Worm (Caenorhabditis elegans): ENCODE measurements around the gene gst-1.

Gene gst-1

DNA sequence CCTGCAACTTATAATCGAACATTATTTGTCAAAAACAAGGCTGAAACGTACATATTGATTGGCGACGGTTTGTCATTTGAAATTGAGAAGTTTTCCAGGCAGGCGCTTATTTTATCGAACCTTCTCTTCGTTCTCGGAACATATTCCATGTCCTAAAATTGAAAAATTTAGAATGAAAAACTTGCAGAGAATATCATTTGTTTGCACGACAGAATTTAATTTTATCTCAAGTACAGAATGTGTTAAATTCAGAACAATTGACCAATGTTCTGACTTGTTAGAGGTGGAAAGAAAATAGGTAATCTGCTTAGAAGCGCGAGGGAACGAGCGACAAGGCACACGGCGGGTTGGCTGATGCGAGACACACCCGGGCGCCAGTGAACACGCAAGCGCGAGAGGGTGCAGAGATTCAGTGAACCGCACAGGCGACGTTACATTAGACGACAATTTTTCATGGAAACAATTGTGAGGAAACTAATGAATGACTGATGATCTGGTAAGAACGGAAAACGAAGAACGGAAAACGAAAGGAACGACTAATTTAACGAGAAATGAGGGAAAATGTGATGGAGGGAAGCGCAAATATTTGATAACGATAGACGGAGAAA is 6.7 kb upstream of the gst-1 start:
- TF ChIP-seq unc-62 (GFP tag; optimal IDR thresholded peaks at IDR 0.05) = no peak

DNA sequence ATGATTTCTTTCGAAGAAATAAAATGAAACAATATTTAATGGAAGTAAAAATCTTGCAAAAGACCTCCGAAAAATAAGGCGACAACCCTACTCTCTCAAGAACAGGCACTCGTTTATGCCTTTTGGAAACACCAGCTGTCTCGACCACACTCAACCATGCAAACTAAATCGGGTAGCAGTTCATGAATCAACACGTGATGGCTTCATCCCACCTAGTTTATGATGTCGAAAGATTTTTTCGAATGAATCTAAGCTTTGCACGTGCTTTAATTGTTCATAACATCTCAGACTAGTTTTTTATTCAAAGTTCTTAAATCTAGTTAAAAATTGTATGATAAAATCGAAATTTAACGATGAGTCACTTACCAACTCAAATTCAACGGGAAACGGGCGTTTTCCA is 5.9 kb upstream of the gst-1 start:
- no peak for TF ChIP-seq unc-62 (GFP tag; optimal IDR thresholded peaks at IDR 0.05)

DNA sequence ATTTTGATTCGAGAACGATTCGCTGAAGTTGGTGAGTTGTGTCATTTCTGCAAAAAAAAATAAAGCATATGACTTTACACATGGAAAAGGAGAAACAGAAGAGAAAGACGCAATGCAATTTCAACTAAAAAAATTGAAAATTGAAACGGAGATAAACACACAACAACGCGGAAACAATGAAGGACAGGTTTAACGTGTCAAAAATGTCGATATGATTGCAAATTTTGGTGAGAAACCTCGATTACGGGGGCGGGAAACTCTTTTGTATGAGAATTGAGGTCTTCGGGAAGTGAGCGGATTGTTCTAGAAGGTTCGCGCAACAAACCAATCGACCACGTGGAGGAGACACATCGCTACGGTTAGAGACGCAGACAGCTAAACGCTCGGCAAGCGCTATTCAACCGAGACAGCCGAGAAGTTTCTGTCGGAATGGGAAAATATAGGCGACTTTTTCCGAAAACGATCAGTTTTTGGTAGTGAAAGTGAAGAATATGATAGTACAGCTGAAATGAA is 5.3 kb upstream of the gst-1 start, which contains the start of gene R107.5:
TSS of gene R107.5 (minus strand) at position 51 of the 513 bp plus-strand sequence.
- TF ChIP-seq unc-62 (GFP tag; optimal IDR thresholded peaks at IDR 0.05) = no peak

DNA sequence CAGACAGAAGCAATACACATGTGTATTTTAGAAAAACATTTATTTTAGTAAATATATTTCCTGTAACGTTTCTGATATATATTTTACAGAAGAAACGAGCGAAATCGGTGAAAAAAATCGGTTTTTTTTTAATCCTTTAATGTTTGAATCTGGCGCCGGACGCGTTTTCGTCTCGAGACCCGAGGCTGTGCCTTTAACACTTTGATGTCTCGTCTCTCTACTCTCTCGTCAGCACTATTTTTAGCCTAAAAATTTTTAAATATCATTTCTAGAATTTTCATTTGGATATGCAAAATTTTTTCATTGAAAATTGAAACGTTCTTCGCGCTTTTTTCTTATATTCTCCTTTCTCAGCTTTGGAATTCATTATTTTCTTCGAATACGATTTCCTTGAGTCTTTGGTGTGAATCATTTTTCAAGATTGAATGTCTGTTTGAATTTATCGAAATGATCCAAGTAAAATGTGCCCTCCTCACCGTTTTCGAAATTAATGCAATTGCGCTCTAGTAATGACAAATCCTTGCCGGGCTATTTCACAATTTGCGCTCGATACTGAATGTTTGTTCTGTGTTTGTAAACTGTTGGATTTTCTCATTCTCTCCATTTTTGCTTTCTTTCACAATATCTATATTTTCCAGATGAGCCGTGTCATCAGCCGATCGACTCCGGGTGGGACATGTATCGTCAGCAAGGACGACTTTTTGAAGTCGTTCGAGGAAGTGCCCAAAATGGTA is 4.5 kb upstream of the gst-1 start, which contains the start of gene cls-2:
TSS of gene cls-2 (plus strand) at position 635 of the 734 bp plus-strand sequence.
- no peak for TF ChIP-seq unc-62 (GFP tag; optimal IDR thresholded peaks at IDR 0.05)

DNA sequence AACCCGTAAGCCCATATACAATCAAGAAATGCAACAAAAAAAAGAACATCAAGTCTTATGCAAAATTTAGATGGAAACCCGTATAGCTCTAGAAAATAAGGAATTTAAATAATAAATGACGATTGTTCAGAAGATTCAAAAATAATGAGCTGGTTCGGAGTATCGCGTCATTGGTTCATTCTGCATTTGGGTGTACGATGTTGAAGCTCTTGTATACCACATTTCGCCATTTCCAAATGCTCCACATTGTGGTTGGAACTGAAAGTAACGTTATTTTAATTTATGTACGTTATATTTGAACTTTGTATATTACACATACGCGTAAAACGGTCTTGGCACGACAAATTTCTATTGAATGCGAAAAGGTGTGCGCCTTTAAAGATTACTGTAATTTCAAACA is 1.1 kb downstream of the gst-1 start:
- no peak for TF ChIP-seq unc-62 (GFP tag; optimal IDR thresholded peaks at IDR 0.05)

DNA sequence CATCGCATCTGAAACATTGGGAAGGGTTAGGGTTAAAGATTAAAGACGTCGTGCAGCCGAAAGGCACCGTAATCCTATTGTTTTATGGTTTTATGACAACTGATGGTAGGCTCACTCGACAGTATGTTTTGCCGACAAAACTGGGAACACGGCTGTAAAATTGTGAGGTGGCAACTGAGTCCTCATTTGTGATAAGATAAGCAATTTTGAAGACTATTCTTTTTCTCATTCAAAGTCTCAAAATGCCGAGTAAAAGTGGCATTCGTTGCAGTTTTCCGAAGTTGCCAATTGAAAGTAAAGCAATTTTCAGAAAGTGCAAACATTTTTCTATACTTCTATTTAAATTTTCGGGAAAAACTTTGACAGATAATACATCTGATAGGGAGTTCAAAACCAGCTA is 10.6 kb downstream of the gst-1 start:
- no peak for TF ChIP-seq unc-62 (GFP tag; optimal IDR thresholded peaks at IDR 0.05)

DNA sequence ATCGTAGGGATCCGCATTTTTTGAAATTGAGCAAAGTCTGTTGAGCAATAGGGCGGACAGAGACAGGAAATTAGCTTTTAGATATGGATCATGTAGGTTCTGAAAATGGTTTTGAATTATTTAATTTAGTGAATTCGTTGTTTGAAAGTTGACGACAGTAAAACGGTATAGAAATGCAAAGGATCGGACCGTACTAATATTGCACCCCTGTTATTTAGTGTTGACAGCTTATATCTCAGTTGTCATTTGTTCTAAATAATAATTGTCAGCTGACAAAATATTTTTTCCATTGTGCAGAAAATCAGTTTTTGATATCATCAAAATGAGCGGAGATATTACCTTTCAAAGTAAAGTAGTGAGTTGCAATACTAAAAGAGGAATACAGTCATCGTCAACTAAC is 12.2 kb downstream of the gst-1 start, which contains the start of gene lin-12:
TSS of gene lin-12 (minus strand) at position 101 of the 400 bp plus-strand sequence.
- TF ChIP-seq unc-62 (GFP tag; optimal IDR thresholded peaks at IDR 0.05) = no peak

DNA sequence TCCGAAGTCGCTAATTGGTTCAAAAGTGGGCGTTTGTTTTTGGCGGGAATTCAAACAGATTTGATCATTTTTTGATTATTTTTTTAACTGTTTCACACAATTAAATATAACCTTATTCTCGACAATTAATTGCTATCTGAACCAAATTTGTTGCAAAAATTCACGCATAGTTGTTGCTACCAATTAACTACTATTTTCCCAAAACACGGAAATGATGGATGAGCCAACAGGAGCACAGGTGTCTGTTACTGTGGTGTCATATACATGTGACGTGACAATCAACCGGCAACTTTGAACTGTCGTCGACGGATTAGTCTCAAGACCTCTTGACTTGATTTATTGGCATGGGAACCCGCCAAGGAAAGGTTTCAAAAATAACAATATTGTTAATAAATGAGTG is 13.6 kb downstream of the gst-1 start:
- TF ChIP-seq unc-62 (GFP tag; optimal IDR thresholded peaks at IDR 0.05) = no peak

DNA sequence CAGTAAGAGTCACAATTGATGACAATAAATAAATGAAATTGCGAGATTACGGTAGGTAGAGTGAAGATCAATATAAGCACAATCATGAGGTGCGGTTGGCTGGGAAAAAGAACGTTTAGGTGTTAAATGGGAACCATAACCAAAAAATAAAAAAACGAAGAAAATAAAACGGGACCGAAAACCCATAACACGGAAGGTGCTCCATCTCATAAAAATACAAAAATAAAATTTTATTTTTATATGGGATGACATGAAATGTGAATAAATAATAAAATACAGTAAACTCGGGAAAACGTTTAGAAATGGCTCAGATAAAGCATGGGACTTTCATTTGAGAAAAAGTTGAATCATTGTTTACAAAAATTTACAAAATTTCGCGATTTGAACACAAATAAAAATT is 16.4 kb downstream of the gst-1 start, which contains the start of gene F02A9.7:
TSS of gene F02A9.7 (minus strand) at position 101 of the 400 bp plus-strand sequence.
- no peak for TF ChIP-seq unc-62 (GFP tag; optimal IDR thresholded peaks at IDR 0.05)

DNA sequence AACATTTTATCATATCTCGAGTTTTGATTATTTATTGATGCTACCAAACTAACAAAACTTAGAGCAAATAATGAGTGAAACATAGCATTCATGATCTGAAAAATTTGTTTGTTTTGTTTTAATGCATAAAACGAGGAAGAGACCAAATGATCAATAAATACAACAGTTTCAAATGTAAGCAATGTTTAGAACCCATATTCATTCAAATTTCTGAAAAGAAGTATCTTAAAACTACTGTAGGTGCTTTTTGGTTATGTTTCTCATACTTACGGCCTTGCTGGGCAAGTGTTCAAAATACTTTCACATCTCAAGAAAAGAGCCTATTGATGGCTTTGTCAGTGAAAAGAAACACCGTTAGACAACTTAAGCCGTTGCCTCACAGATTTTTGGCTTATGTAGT is 18.6 kb downstream of the gst-1 start, which contains the start of gene F02A9.1:
TSS of gene F02A9.1 (minus strand) at position 101 of the 400 bp plus-strand sequence.
- no peak for TF ChIP-seq unc-62 (GFP tag; optimal IDR thresholded peaks at IDR 0.05)

DNA sequence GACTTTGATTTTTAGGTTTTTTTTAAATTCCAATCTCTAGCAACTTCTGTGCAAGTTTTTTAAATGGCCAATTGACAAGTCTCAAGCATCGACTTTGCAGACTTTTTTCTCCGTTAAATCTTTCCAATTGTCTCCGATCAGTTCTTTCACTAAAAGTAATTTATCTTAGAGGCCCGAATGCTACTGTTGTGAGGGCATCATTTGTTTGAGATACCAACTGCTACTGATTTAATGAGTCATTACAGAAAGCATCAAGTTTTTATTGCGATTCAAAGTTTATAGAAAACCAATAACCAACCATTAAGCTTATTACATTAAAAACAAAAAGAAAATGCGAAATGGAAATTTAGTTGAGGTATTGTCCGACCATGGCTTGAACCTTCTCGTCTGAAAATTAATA is 21.0 kb downstream of the gst-1 start:
- no peak for TF ChIP-seq unc-62 (GFP tag; optimal IDR thresholded peaks at IDR 0.05)

DNA sequence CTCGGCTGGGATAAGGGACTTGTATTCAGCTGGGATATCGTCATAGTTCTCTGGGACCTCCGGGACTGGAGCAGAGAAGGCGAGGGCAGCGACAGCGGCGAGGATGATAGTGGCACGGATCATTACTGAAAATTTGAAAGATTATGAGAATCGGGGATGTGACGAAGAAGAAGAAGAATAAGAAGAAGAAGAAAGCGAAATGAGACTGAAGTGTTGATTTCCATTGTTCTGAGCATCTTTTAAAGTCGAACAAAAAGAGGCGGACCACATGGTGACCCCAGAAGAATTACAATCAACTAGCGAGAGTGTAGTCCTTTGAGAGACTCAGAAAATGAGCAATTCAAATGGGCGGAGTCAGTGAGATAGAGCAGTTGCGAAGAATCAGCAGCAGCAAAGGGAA is 21.9 kb downstream of the gst-1 start, which contains the start of gene far-1:
TSS of gene far-1 (minus strand) at position 125 of the 400 bp plus-strand sequence.
- TF ChIP-seq unc-62 (GFP tag; optimal IDR thresholded peaks at IDR 0.05) = no peak

DNA sequence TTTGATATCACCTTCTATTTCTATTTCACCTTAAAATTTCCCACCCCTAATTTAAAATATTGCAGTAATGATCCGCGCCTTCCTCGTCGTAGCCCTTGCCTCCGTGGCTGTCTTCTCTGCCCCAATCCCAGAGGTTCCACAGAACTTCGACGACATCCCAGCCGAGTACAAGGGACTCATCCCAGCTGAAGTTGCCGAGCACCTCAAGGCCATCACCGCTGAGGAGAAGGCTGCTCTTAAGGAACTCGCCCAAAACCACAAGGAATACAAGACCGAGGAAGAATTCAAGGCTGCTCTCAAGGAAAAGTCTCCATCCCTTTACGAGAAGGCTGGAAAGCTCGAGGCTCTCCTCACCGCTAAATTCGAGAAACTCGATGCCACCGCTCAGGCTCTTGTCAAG is 22.6 kb downstream of the gst-1 start, which contains the start of gene far-2:
TSS of gene far-2 (plus strand) at position 66 of the 400 bp plus-strand sequence.
- no peak for TF ChIP-seq unc-62 (GFP tag; optimal IDR thresholded peaks at IDR 0.05)

DNA sequence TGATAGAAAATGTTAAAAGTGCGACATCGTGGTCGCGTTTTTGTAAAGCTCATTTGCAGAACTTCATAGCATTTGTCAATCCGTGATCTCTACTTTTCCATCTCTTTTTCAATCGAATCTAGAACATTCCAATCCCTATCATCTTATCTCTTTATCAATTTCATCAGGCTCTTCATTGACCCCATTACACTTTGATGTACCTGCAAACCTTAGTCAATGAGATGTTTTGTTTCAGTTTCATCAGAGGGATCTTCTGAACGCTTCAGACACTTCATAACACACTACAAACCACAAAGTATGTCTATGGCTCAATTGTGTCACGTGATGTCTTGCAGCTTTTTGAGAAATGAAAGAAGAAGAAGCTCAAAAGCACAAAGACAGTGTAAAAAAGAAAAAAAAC is 24.0 kb downstream of the gst-1 start:
- TF ChIP-seq unc-62 (GFP tag; optimal IDR thresholded peaks at IDR 0.05) = no peak

DNA sequence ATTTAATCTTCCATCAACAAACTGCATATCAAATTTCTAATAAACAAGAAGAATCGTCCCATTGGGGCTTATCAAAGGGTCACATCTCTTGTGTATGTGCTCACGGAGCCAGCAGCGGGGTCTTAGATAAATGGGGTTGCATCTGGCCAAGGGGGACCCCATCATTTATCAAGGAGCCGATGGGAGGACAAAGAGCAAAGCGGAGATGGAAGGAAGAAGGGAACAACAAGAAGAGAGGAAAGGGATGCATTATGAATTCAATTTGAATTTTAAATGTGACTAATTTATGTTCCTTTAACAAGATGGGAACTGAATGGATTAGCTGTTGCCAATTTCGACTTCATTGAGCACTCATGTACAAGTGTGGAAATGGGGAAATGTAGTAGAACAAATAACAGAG is 25.2 kb downstream of the gst-1 start:
- no peak for TF ChIP-seq unc-62 (GFP tag; optimal IDR thresholded peaks at IDR 0.05)

DNA sequence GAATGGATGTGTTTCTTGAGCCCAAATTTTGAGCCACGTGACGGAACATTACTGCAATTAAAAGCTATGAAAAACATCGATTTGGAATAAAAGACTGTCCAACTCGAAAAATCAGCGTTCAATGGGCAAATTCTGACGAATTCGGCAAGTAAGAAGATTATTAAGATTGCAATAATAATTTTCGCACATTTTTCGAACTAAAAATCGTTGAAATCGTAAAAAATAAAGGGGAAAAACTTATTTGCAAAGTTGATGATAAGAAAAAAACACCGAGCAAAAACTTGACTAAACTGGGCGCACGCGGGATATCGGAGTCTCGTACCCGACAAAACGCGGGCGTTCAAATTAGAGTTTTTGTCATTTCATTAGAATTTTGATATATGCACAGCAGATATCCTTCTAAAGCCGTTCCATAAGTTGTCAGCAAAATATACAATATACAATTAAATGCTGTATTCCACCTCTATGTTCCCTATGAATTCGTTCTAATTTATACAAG is 30.2 kb downstream of the gst-1 start, which contains the start of the genes mccc-2 and mrpl-44:
TSS of gene mccc-2 (minus strand) at position 51 of the 499 bp plus-strand sequence.
TSS of gene mrpl-44 (minus strand) at position 51 of the 499 bp plus-strand sequence.
- no peak for TF ChIP-seq unc-62 (GFP tag; optimal IDR thresholded peaks at IDR 0.05)

Data from whole organism, dauer.